Fruit fly (Drosophila melanogaster) Kc167 (cell line): ENCODE results near the gene Mcm2.

ENCODE experiments used
- Myc ChIP-seq: fragments of >200 bp; optimal IDR thresholded peaks from 2 replicates; lab custom pipeline; 2017; ENCODE audit warnings: missing external identifiers
- Sin3A ChIP-seq: fragments of >200 bp; optimal IDR thresholded peaks from 2 replicates; lab custom pipeline; 2018; ENCODE audit warnings: missing external identifiers
- h ChIP-seq: fragments of >200 bp; optimal IDR thresholded peaks from 3 replicates; lab custom pipeline; 2018; ENCODE audit warnings: missing external identifiers
- insv ChIP-seq: fragments of >200 bp; optimal IDR thresholded peaks from 3 replicates; lab custom pipeline; 2018; ENCODE audit warnings: missing external identifiers
- psq ChIP-seq: fragments of >200 bp; optimal IDR thresholded peaks from 2 replicates; lab custom pipeline; 2017; ENCODE audit warnings: missing external identifiers
- ttk ChIP-seq: sonication (Bioruptor generic); optimal IDR thresholded peaks from 2 replicates; lab custom pipeline; 2017; ENCODE audit warnings: missing external identifiers

Mcm2 gene

dm6 chr3R:8300928-8301752 lies 36.4 kb downstream of the Mcm2 start, which contains the start of the genes CG9626 and mRpL1:
CG9626 (minus strand) TSS chr3R:8300978.
mRpL1 (plus strand) TSS chr3R:8301440.
- TF ChIP-seq ttk (lab: Kevin White, UChicago): no peak
- TF ChIP-seq Myc: no peak

dm6 chr3R:8303848-8304247 lies 39.1 kb downstream of the Mcm2 start, which contains the start of gene nac:
nac (minus strand) TSS chr3R:8304023.
- TF ChIP-seq Myc: no peak

- no peak for TF ChIP-seq ttk (lab: Kevin White, UChicago)
- no peak for TF ChIP-seq Sin3A (lab: Kevin White, UChicago)
- TF ChIP-seq Myc: no peak
- no peak for TF ChIP-seq h (lab: Kevin White, UChicago)
- no peak for TF ChIP-seq insv (lab: Kevin White, UChicago)
- TF ChIP-seq psq (lab: Kevin White, UChicago): no peak
Measured at dm6 chr3R:8305110-8305509, 40.3 kb downstream of the Mcm2 start, which contains the start of gene Sgt1. Sgt1 (minus strand) TSS chr3R:8305274.

- no peak for TF ChIP-seq Sin3A (lab: Kevin White, UChicago)
- TF ChIP-seq ttk (lab: Kevin White, UChicago): no peak
- no peak for TF ChIP-seq insv (lab: Kevin White, UChicago)
- TF ChIP-seq h (lab: Kevin White, UChicago): no peak
- TF ChIP-seq psq (lab: Kevin White, UChicago): no peak
- TF ChIP-seq Myc: no peak
Measured at dm6 chr3R:8306188-8306926, 41.6 kb downstream of the Mcm2 start.

- TF ChIP-seq Sin3A (lab: Kevin White, UChicago) (no peak), h (lab: Kevin White, UChicago) (no peak), Myc (no peak), ttk (lab: Kevin White, UChicago) (no peak), psq (lab: Kevin White, UChicago) (no peak), insv (lab: Kevin White, UChicago) (no peak)
Measured at dm6 chr3R:8306927-8307261, 42.1 kb downstream of the Mcm2 start.

dm6 chr3R:8307283-8307682 lies 42.5 kb downstream of the Mcm2 start:
- no peak for TF ChIP-seq psq (lab: Kevin White, UChicago)
- TF ChIP-seq ttk (lab: Kevin White, UChicago): no peak
- TF ChIP-seq Myc: no peak
- no peak for TF ChIP-seq h (lab: Kevin White, UChicago)
- TF ChIP-seq insv (lab: Kevin White, UChicago): no peak
- TF ChIP-seq Sin3A (lab: Kevin White, UChicago): no peak

- TF ChIP-seq Sin3A (lab: Kevin White, UChicago): no peak
- no peak for TF ChIP-seq Myc
- TF ChIP-seq ttk (lab: Kevin White, UChicago): no peak
- TF ChIP-seq psq (lab: Kevin White, UChicago): no peak
- TF ChIP-seq h (lab: Kevin White, UChicago): no peak
- no peak for TF ChIP-seq insv (lab: Kevin White, UChicago)
Measured at dm6 chr3R:8308515-8308959, 43.8 kb downstream of the Mcm2 start, which contains the start of gene tex. tex (minus strand) TSS chr3R:8308645.

- no peak for TF ChIP-seq insv (lab: Kevin White, UChicago)
- no peak for TF ChIP-seq psq (lab: Kevin White, UChicago)
Measured at dm6 chr3R:8310678-8311077, 45.9 kb downstream of the Mcm2 start, which contains the start of gene CG11693. CG11693 (minus strand) TSS chr3R:8310778.

- no peak for TF ChIP-seq insv (lab: Kevin White, UChicago)
- TF ChIP-seq psq (lab: Kevin White, UChicago): no peak
- TF ChIP-seq h (lab: Kevin White, UChicago): no peak
- TF ChIP-seq Sin3A (lab: Kevin White, UChicago): no peak
- TF ChIP-seq Myc: no peak
- TF ChIP-seq ttk (lab: Kevin White, UChicago): no peak
Measured at dm6 chr3R:8312037-8312436, 47.3 kb downstream of the Mcm2 start, which contains the start of the genes CG11694 and CG11698. CG11694 (minus strand) TSS chr3R:8312137. CG11698 (plus strand) TSS chr3R:8312188.

dm6 chr3R:8313038-8313437 lies 48.3 kb downstream of the Mcm2 start, which contains the start of gene CG7483:
CG7483 (plus strand) TSS chr3R:8313208.
- no peak for TF ChIP-seq Myc
- no peak for TF ChIP-seq psq (lab: Kevin White, UChicago)
- TF ChIP-seq Sin3A (lab: Kevin White, UChicago): no peak

- TF ChIP-seq ttk (lab: Kevin White, UChicago) (no peak), Sin3A (lab: Kevin White, UChicago) (no peak), psq (lab: Kevin White, UChicago) (no peak)
Measured at dm6 chr3R:8316344-8317105, 51.8 kb downstream of the Mcm2 start, which contains the start of gene Coq2. Coq2 (minus strand) TSS chr3R:8316543.
